Worm (Caenorhabditis elegans) whole organism, L3 larva: ENCODE measurements around the gene Y51H4A.6.

Source experiments
- egl-5 ChIP-seq: fragments of 150-350 bp; optimal IDR thresholded peaks from 2 replicates; lab custom pipeline; 2017; ENCODE audit warnings: missing biosample characterization, missing genetic modification reagents, missing genetic modification characterization, inconsistent platforms
- lin-15B ChIP-seq: fragments of 150-350 bp; optimal IDR thresholded peaks from 2 replicates; lab custom pipeline; 2014; ENCODE audit warnings: missing biosample characterization, missing genetic modification characterization
- lin-39 ChIP-seq: fragments of 150-350 bp; optimal IDR thresholded peaks from 2 replicates; lab custom pipeline; 2018; ENCODE audit warnings: missing biosample characterization, missing genetic modification reagents, missing genetic modification characterization

- TF ChIP-seq lin-39, result peak; percentile 52
- peak; percentile 93 for TF ChIP-seq egl-5 (tag; lab: Kevin White, UChicago)
- peak; percentile 17 for TF ChIP-seq lin-15B (tag; lab: Kevin White, UChicago)
Measured at ce11 chrIV:16501855-16502254, 31.6 kb upstream of the Y51H4A.6 start.
